Fruit fly (Drosophila melanogaster) Kc167 (cell line): ENCODE results near the gene NimA.

Experiments used
- Myc ChIP-seq: fragments of >200 bp; optimal IDR thresholded peaks from 2 replicates; lab custom pipeline; 2017; ENCODE audit warnings: missing external identifiers
- Sin3A ChIP-seq: fragments of >200 bp; optimal IDR thresholded peaks from 2 replicates; lab custom pipeline; 2018; ENCODE audit warnings: missing external identifiers
- h ChIP-seq: fragments of >200 bp; optimal IDR thresholded peaks from 3 replicates; lab custom pipeline; 2018; ENCODE audit warnings: missing external identifiers
- insv ChIP-seq: fragments of >200 bp; optimal IDR thresholded peaks from 3 replicates; lab custom pipeline; 2018; ENCODE audit warnings: missing external identifiers
- psq ChIP-seq: fragments of >200 bp; optimal IDR thresholded peaks from 2 replicates; lab custom pipeline; 2017; ENCODE audit warnings: missing external identifiers
- ttk ChIP-seq: sonication (Bioruptor generic); optimal IDR thresholded peaks from 2 replicates; lab custom pipeline; 2017; ENCODE audit warnings: missing external identifiers

Gene NimA

DNA sequence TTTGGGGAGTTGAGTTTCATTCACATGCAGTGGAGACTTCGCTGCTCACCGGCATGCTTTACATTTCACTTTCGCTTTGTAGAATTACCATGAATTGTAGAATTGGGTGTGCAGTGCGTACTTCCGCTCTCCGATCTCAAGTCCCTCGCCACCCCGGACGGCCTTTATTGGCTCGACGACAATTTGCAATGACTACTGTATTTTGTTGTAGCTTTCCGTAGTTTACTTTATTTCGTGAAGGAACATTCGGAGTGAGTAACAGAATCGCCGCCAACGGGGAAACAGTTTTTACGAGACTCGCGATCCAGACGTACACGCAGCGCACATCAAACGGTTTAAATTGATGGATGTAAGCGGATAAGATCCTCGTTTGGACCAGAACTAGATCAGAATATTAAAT lies at the start of gene NimA:
NimA (plus strand) TSS at position 301 of the 400 bp plus-strand sequence.
- TF ChIP-seq Myc (no peak), psq (lab: Kevin White, UChicago) (no peak), Sin3A (lab: Kevin White, UChicago) (no peak), insv (lab: Kevin White, UChicago) (no peak), ttk (no peak), h (no peak)

- no peak for TF ChIP-seq ttk
- TF ChIP-seq h = no peak
- no peak for TF ChIP-seq Sin3A (lab: Kevin White, UChicago)
- no peak for TF ChIP-seq insv (lab: Kevin White, UChicago)
Measured at dm6 chr2L:13909033-13909432, 48.3 kb upstream of the NimA start, which contains the start of gene Ance-2. Gene Ance-2 (plus strand): TSS chr2L:13909333.

- TF ChIP-seq psq (lab: Kevin White, UChicago) (no peak), ttk (no peak), insv (lab: Kevin White, UChicago) (no peak), Myc (no peak), h (no peak), Sin3A (lab: Kevin White, UChicago) (no peak)
Measured at dm6 chr2L:13911783-13912182, 45.6 kb upstream of the NimA start, which contains the start of gene Acyp. Gene Acyp (plus strand): TSS chr2L:13912083.

dm6 chr2L:13914425-13914824 lies 42.9 kb upstream of the NimA start, which contains the start of gene Ance-3:
Gene Ance-3 (plus strand): TSS chr2L:13914725.
- TF ChIP-seq Myc = no peak
- no peak for TF ChIP-seq insv (lab: Kevin White, UChicago)
- no peak for TF ChIP-seq ttk
- no peak for TF ChIP-seq h
- no peak for TF ChIP-seq Sin3A (lab: Kevin White, UChicago)
- no peak for TF ChIP-seq psq (lab: Kevin White, UChicago)

DNA sequence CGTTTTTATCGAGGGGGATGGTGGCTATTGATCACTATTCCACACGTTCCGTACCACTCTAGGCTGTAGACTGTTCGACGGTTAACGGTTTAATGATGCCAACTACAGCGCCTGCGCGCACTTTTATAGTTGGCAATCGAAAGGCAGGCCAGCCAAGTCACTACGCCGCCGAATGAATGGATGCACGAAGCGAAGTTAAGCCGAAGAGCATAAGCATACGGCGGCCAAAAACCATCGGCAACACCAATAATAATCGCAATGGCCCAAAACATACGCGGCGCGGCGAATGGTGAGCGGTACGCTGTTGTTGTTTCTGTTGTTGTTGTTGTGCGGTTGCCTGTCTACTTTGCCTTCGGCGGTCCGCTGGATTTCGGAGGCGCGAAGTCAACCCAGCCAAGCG lies 33.9 kb upstream of the NimA start, which contains the start of gene Vajk1:
Vajk1 (minus strand) TSS at position 101 of the 400 bp plus-strand sequence.
- TF ChIP-seq Myc (no peak), psq (lab: Kevin White, UChicago) (no peak), Sin3A (lab: Kevin White, UChicago) (no peak), insv (lab: Kevin White, UChicago) (no peak), ttk (no peak), h (no peak)

dm6 chr2L:13923984-13924383 lies 33.4 kb upstream of the NimA start:
- TF ChIP-seq psq (lab: Kevin White, UChicago) = no peak
- TF ChIP-seq ttk = no peak
- TF ChIP-seq Sin3A (lab: Kevin White, UChicago) = no peak
- TF ChIP-seq Myc = no peak
- no peak for TF ChIP-seq h
- TF ChIP-seq insv (lab: Kevin White, UChicago) = no peak

- no peak for TF ChIP-seq insv (lab: Kevin White, UChicago)
Measured at dm6 chr2L:13925699-13926098, 31.6 kb upstream of the NimA start.

- TF ChIP-seq insv (lab: Kevin White, UChicago) (no peak), Sin3A (lab: Kevin White, UChicago) (no peak), Myc (no peak), h (no peak), ttk (no peak), psq (lab: Kevin White, UChicago) (no peak)
Measured at dm6 chr2L:13928461-13928860, 28.9 kb upstream of the NimA start.

- TF ChIP-seq Sin3A (lab: Kevin White, UChicago) = no peak
- no peak for TF ChIP-seq h
- no peak for TF ChIP-seq Myc
- TF ChIP-seq insv (lab: Kevin White, UChicago) = no peak
- no peak for TF ChIP-seq psq (lab: Kevin White, UChicago)
- TF ChIP-seq ttk = no peak
Measured at dm6 chr2L:13931318-13931717, 26.0 kb upstream of the NimA start, which contains the start of gene CG42711. Gene CG42711 (minus strand): TSS chr2L:13931362.

- TF ChIP-seq Myc (no peak), psq (lab: Kevin White, UChicago) (no peak), h (no peak), insv (lab: Kevin White, UChicago) (no peak), ttk (no peak), Sin3A (lab: Kevin White, UChicago) (no peak)
Measured at dm6 chr2L:13934542-13935065, 22.7 kb upstream of the NimA start, which contains the start of gene Vajk2. Gene Vajk2 (minus strand): TSS chr2L:13934692.

DNA sequence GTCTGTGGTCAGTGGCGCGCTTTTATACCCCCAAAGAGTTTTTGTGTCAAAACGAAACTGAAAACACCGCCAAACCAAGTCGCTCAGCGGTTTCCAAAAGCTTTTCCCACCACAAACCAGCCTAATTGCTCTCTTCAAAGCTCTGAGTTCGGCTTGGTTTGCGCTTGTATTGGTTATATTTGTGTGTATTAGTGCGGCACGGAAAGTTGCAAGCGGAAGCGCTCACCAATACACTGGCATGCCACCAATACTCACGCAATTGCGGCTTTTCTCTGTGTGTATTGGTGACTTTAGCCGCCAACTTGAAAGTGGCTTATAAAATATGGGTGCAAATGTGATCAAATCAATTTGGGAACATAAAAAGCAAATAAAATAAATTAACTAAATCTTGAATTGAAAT lies 9.9 kb upstream of the NimA start, which contains the start of gene Vajk3:
Vajk3 (minus strand) TSS at position 1 of the 400 bp plus-strand sequence.
- TF ChIP-seq ttk = no peak
- TF ChIP-seq insv (lab: Kevin White, UChicago) = no peak
- TF ChIP-seq h = no peak
- no peak for TF ChIP-seq psq (lab: Kevin White, UChicago)
- no peak for TF ChIP-seq Sin3A (lab: Kevin White, UChicago)
- TF ChIP-seq Myc = no peak

DNA sequence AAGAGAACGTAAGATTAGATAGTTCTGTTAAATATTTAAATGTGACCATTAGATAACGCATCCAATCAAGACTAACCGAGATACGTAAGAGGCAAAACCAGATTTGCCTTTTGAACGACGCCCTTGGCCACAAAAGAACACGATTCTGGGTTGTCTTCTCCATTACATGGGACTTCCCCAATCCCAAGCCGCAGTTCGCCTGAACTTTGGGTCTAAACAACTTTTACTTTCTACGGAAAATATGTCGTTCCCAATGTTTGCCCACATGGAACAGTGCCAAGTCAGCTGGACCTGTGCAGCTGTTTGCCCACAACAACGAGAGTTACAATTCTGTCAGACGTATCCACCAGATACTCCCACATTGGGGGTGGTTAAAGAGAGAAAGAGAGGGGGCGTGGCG lies 7.5 kb upstream of the NimA start:
- TF ChIP-seq ttk (no peak), h (no peak), Myc (no peak), Sin3A (lab: Kevin White, UChicago) (no peak), insv (lab: Kevin White, UChicago) (no peak), psq (lab: Kevin White, UChicago) (no peak)

DNA sequence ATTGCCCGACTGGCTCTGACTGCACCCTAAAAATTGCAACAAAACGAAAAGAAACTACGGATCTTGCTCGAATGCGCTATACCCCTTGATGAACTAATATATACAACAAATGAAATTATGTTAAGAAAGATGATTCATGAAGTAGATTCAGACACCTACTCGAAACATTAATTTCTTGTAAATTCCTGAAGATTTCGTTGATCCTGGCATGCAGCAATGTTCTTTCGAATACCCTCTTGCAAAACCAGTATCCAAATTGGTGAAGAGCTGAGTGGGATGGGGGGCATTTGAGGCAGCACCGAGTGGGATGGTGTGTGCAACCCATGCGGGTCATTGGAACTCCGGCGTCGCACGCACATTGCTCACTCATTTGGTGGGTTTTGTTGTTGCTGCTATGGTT lies 1.6 kb upstream of the NimA start:
- TF ChIP-seq psq (lab: Kevin White, UChicago) (no peak), Sin3A (lab: Kevin White, UChicago) (no peak), ttk (no peak), insv (lab: Kevin White, UChicago) (no peak), Myc (no peak), h (no peak)
